Fruit fly (Drosophila melanogaster) whole organism, adult: ENCODE measurements around the gene Neurochondrin.

Source experiments
- CG12768 ChIP-seq: fragments of 200-800 bp; sonication (Bioruptor generic); optimal IDR thresholded peaks from 2 replicates; lab custom pipeline; 2017; ENCODE audit warnings: missing biosample characterization, missing genetic modification characterization, mild to moderate bottlenecking, moderate library complexity, missing genetic modification reagents
- CG14711 ChIP-seq: fragments of 200-800 bp; sonication (Bioruptor generic); optimal IDR thresholded peaks from 2 replicates; lab custom pipeline; 2018; ENCODE audit warnings: missing biosample characterization, mild to moderate bottlenecking, missing genetic modification characterization, moderate library complexity
- CG1620 ChIP-seq: fragments of 200-800 bp; sonication (Bioruptor generic); optimal IDR thresholded peaks from 2 replicates; lab custom pipeline; 2016; ENCODE audit warnings: missing biosample characterization, missing genetic modification characterization
- CG5204 ChIP-seq: fragments of 200-800 bp; sonication (Bioruptor generic); optimal IDR thresholded peaks from 2 replicates; lab custom pipeline; 2016; ENCODE audit warnings: missing biosample characterization, missing genetic modification characterization
- Clk ChIP-seq: fragments of 200-800 bp; sonication (Bioruptor generic); optimal IDR thresholded peaks from 2 replicates; lab custom pipeline; 2017; ENCODE audit warnings: missing biosample characterization, missing genetic modification characterization
- Crg-1 ChIP-seq: fragments of 200-800 bp; sonication (Bioruptor generic); optimal IDR thresholded peaks from 2 replicates; lab custom pipeline; 2016; ENCODE audit warnings: missing biosample characterization, missing genetic modification characterization
- Hr96 ChIP-seq: fragments of 200-800 bp; sonication (Bioruptor generic); optimal IDR thresholded peaks from 2 replicates; lab custom pipeline; 2016; ENCODE audit warnings: missing biosample characterization, missing genetic modification characterization
- bab1 ChIP-seq: fragments of 200-800 bp; sonication (Bioruptor generic); optimal IDR thresholded peaks from 3 replicates; lab custom pipeline; 2019; ENCODE audit warnings: missing biosample characterization, mild to moderate bottlenecking, missing genetic modification characterization, moderate library complexity
- cic ChIP-seq: fragments of 200-800 bp; sonication (Bioruptor generic); optimal IDR thresholded peaks from 2 replicates; lab custom pipeline; 2017; ENCODE audit warnings: missing biosample characterization, mild to moderate bottlenecking, missing genetic modification characterization, moderate library complexity
- kay ChIP-seq: fragments of 200-800 bp; sonication (Bioruptor generic); peaks from one replicate; lab custom pipeline; 2016; ENCODE audit warnings: missing biosample characterization, missing genetic modification characterization, borderline replicate concordance
- pad ChIP-seq: fragments of 200-800 bp; sonication (Bioruptor generic); optimal IDR thresholded peaks from 3 replicates; lab custom pipeline; 2017; ENCODE audit warnings: missing biosample characterization, missing genetic modification characterization, mild to moderate bottlenecking, moderate library complexity, missing genetic modification reagents
- toe ChIP-seq: fragments of 200-800 bp; sonication (Bioruptor generic); optimal IDR thresholded peaks from 2 replicates; lab custom pipeline; 2016; ENCODE audit warnings: missing biosample characterization, missing genetic modification characterization

dm6 chr3R:6432784-6433469 is 35.3 kb upstream of the Neurochondrin start:
- TF ChIP-seq bab1 (no peak), CG12768 (GFP tag; lab: Kevin White, UChicago) (no peak), kay (peak; percentile 51), toe (GFP tag; lab: Kevin White, UChicago) (no peak), cic (GFP tag; lab: Kevin White, UChicago) (no peak), Crg-1 (GFP tag; lab: Kevin White, UChicago) (no peak), pad (GFP tag; lab: Kevin White, UChicago) (no peak), Clk (GFP tag; lab: Kevin White, UChicago) (no peak), CG1620 (GFP tag; lab: Kevin White, UChicago) (no peak), Hr96 (GFP tag; lab: Kevin White, UChicago) (no peak), CG14711 (no peak), CG5204 (no peak)
